Worm (Caenorhabditis elegans) whole organism, young adult: Measurements from ENCODE around the gene poml-4.
"Not testable (repeated sequence)": the region's sequence is repeated elsewhere in the genome, so short reads cannot be mapped to it uniquely, and the experiment has no call there.

ENCODE experiments used
- B0019.2 ChIP-seq: fragments of 200-800 bp; sonication (Bioruptor generic); conservative IDR thresholded peaks from 2 replicates; pipeline ENCODE4 v1.3.6; 2022; ENCODE audit warnings: missing genetic modification reagents, missing genetic modification characterization, missing compliant biosample characterization
- C17E4.6 ChIP-seq: fragments of 200-800 bp; sonication (Bioruptor generic); IDR thresholded peaks from 2 replicates; pipeline ENCODE4 v1.3.6; 2022; ENCODE audit warnings: missing genetic modification reagents, missing genetic modification characterization, missing compliant biosample characterization
- F37B4.10 ChIP-seq: fragments of 200-800 bp; sonication (Bioruptor generic); IDR thresholded peaks from 2 replicates; pipeline ENCODE4 v1.3.6; 2022; ENCODE audit warnings: missing genetic modification characterization, missing compliant biosample characterization
- F55B11.4 ChIP-seq: sonication (generic microtip); optimal IDR thresholded peaks from 2 replicates; lab custom pipeline; 2016; ENCODE audit warnings: missing compliant biosample characterization, missing genetic modification characterization, borderline replicate concordance; ENCODE audit not compliant: insufficient read depth
- T07F8.4 ChIP-seq: sonication (generic microtip); optimal IDR thresholded peaks from 2 replicates; lab custom pipeline; 2016; ENCODE audit warnings: mild to moderate bottlenecking, missing genetic modification characterization, moderate library complexity, missing compliant biosample characterization
- T26A5.8 ChIP-seq: sonication (generic microtip); optimal IDR thresholded peaks from 2 replicates; lab custom pipeline; 2016; ENCODE audit warnings: missing genetic modification characterization, missing compliant biosample characterization
- Y53G8AR.9 ChIP-seq: fragments of 200-800 bp; sonication (Bioruptor generic); conservative IDR thresholded peaks from 2 replicates; pipeline ENCODE4 v1.3.6; 2022; ENCODE audit warnings: missing genetic modification reagents, missing genetic modification characterization, missing compliant biosample characterization
- Y67H2A.10 ChIP-seq: fragments of 200-800 bp; sonication (Bioruptor generic); conservative IDR thresholded peaks from 2 replicates; pipeline ENCODE4 v1.3.6; 2022; ENCODE audit warnings: missing genetic modification reagents, missing genetic modification characterization, missing compliant biosample characterization
- Y79H2A.3 ChIP-seq: fragments of 200-800 bp; sonication (Bioruptor generic); conservative IDR thresholded peaks from 2 replicates; pipeline ENCODE4 v1.3.6; 2022; ENCODE audit warnings: missing genetic modification reagents, missing genetic modification characterization, missing compliant biosample characterization
- atf-7 ChIP-seq: sonication (generic microtip); optimal IDR thresholded peaks from 2 replicates; lab custom pipeline; 2017; ENCODE audit warnings: mild to moderate bottlenecking, missing genetic modification characterization, missing compliant biosample characterization
- cebp-1 ChIP-seq, 2 experiments: fragments of 200-800 bp in 1 of 2; sonication (Bioruptor generic) in 1 of 2; sonication (generic microtip) in 1 of 2; IDR thresholded peaks in 1 of 2; optimal IDR thresholded peaks in 1 of 2; 2 replicates each; pipeline versions ENCODE4 v1.3.6 to Lab custom; 2017 to 2022; ENCODE audit warnings: missing compliant biosample characterization in 2 of 2, missing genetic modification characterization in 2 of 2, mild to moderate bottlenecking in 1 of 2, missing genetic modification reagents in 1 of 2, moderate library complexity in 1 of 2
- dpff-1 ChIP-seq: sonication (generic microtip); optimal IDR thresholded peaks from 2 replicates; lab custom pipeline; 2017; ENCODE audit warnings: mild to moderate bottlenecking, missing genetic modification characterization, missing compliant biosample characterization
- efl-1 ChIP-seq: fragments of 150-350 bp; optimal IDR thresholded peaks from 2 replicates; lab custom pipeline; 2014; ENCODE audit warnings: missing biosample characterization, missing genetic modification reagents, missing genetic modification characterization
- egrh-3 ChIP-seq: fragments of 200-800 bp; sonication (Bioruptor generic); IDR thresholded peaks from 2 replicates; pipeline ENCODE4 v1.3.6; 2022; ENCODE audit warnings: missing genetic modification reagents, missing genetic modification characterization, missing compliant biosample characterization
- gei-17 ChIP-seq: fragments of 200-800 bp; sonication (Bioruptor generic); optimal IDR thresholded peaks from 2 replicates; lab custom pipeline; 2018; ENCODE audit warnings: mild to moderate bottlenecking, missing genetic modification characterization, missing compliant biosample characterization
- hlh-26 ChIP-seq: fragments of 200-800 bp; sonication (Bioruptor generic); conservative IDR thresholded peaks from 2 replicates; pipeline ENCODE4 v1.3.6; 2022; ENCODE audit warnings: missing genetic modification reagents, missing genetic modification characterization, missing compliant biosample characterization
- hsf-1 ChIP-seq: fragments of 200-800 bp; sonication (Bioruptor generic); IDR thresholded peaks from 2 replicates; pipeline ENCODE4 v1.3.6; 2022; ENCODE audit warnings: missing genetic modification reagents, missing genetic modification characterization, missing compliant biosample characterization
- lin-26 ChIP-seq: fragments of 200-800 bp; sonication (Bioruptor generic); IDR thresholded peaks from 2 replicates; pipeline ENCODE4 v1.3.6; 2022; ENCODE audit warnings: missing genetic modification reagents, missing genetic modification characterization, missing compliant biosample characterization
- madf-10 ChIP-seq: sonication (generic microtip); optimal IDR thresholded peaks from 2 replicates; lab custom pipeline; 2016; ENCODE audit warnings: mild to moderate bottlenecking, missing genetic modification characterization, missing compliant biosample characterization
- madf-6 ChIP-seq: fragments of 200-800 bp; sonication (Bioruptor generic); IDR thresholded peaks from 2 replicates; pipeline ENCODE4 v1.3.6; 2022; ENCODE audit warnings: missing genetic modification reagents, missing genetic modification characterization, missing compliant biosample characterization
- mes-4 ChIP-seq: sonication (generic microtip); optimal IDR thresholded peaks from 2 replicates; lab custom pipeline; 2016; ENCODE audit warnings: missing genotype, missing genetic modification characterization, missing compliant biosample characterization
- repo-1 ChIP-seq: sonication (generic microtip); optimal IDR thresholded peaks from 2 replicates; lab custom pipeline; 2017; ENCODE audit warnings: mild to moderate bottlenecking, missing genetic modification characterization, missing compliant biosample characterization
- rpc-1 ChIP-seq, 2 experiments: fragments of 150-350 bp in 1 of 2; sonication (generic microtip) in 1 of 2; optimal IDR thresholded peaks; 2 replicates each; lab custom pipeline; 2014 to 2018; ENCODE audit warnings: missing biosample characterization in 1 of 2, missing genetic modification characterization in 1 of 2, missing genetic modification reagents in 1 of 2, missing genotype in 1 of 2
- sea-2 ChIP-seq: fragments of 200-800 bp; sonication (Bioruptor generic); IDR thresholded peaks from 2 replicates; pipeline ENCODE4 v1.3.6; 2022; ENCODE audit warnings: missing genetic modification characterization, missing compliant biosample characterization
- xnd-1 ChIP-seq: sonication (generic microtip); optimal IDR thresholded peaks from 2 replicates; lab custom pipeline; 2016; ENCODE audit warnings: missing genotype, missing genetic modification reagents, missing genetic modification characterization, missing compliant biosample characterization
- zfh-2 ChIP-seq: fragments of 200-800 bp; sonication (Bioruptor generic); conservative IDR thresholded peaks from 2 replicates; pipeline ENCODE4 v1.3.6; 2022; ENCODE audit warnings: missing genetic modification reagents, missing genetic modification characterization, missing compliant biosample characterization
- zim-3 ChIP-seq: sonication (generic microtip); optimal IDR thresholded peaks from 2 replicates; lab custom pipeline; 2017; ENCODE audit warnings: mild to moderate bottlenecking, missing genetic modification characterization, moderate library complexity, missing compliant biosample characterization
- ztf-18 ChIP-seq: sonication (generic microtip); optimal IDR thresholded peaks from 2 replicates; lab custom pipeline; 2016; ENCODE audit warnings: missing genotype, mild to moderate bottlenecking, missing genetic modification characterization, missing compliant biosample characterization
- ztf-22 ChIP-seq: fragments of 200-800 bp; sonication (Bioruptor generic); optimal IDR thresholded peaks from 2 replicates; lab custom pipeline; 2018; ENCODE audit warnings: mild to moderate bottlenecking, missing genetic modification characterization, moderate library complexity, missing compliant biosample characterization
- ztf-25 ChIP-seq: fragments of 200-800 bp; sonication (Bioruptor generic); IDR thresholded peaks from 2 replicates; pipeline ENCODE4 v1.3.6; 2022; ENCODE audit warnings: missing genetic modification reagents, missing genetic modification characterization, missing compliant biosample characterization
- ztf-3 ChIP-seq: fragments of 200-800 bp; sonication (Bioruptor generic); optimal IDR thresholded peaks from 2 replicates; lab custom pipeline; 2018; ENCODE audit warnings: mild to moderate bottlenecking, missing genetic modification characterization, missing compliant biosample characterization

The poml-4 gene

DNA sequence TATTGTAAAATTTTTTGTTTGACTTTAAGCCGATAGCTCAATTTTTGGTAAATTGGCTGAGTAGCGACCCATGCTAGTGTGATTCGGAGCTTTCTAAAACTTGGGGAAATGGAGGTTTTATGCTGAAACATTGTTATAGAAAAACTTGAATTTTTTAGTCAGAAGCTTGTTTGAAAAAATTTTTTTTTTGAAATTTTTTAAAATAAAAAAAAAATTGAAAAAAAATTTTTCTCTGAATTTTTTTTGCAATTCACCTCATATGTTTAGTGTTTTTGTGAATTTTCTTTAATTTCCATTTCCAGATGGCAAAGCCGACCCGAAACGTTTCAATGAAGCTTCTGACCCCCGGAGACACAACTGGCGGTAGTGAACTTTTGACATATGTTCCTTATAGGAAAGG, 11.7 kb upstream of the poml-4 start, which contains the start of gene Y51H7BR.4 (continued):
- TF ChIP-seq ztf-3 (no peak), sea-2 (no peak), ztf-22 (GFP tag; lab: Kevin White, UChicago) (no peak)

ce11 chrII:1535931-1536330, 4.8 kb upstream of the poml-4 start, which contains the start of gene fbxb-43:
TSS of gene fbxb-43 (plus strand) at chrII:1536231.
- TF ChIP-seq hlh-26 (GFP tag; lab: Robert Waterston, UW) = no peak
- TF ChIP-seq madf-10 (tag; lab: Kevin White, UChicago) = no peak
- no peak for TF ChIP-seq egrh-3
- no peak for TF ChIP-seq Y79H2A.3
- no peak for TF ChIP-seq Y67H2A.10 (GFP tag; lab: Robert Waterston, UW)
- no peak for TF ChIP-seq dpff-1 (tag; lab: Kevin White, UChicago)
- TF ChIP-seq atf-7 (tag; lab: Kevin White, UChicago) = no peak
- no peak for TF ChIP-seq cebp-1 (GFP tag; IDR thresholded peaks at IDR 0.05; lab: Robert Waterston, UW)
- no peak for TF ChIP-seq cebp-1 (tag; optimal IDR thresholded peaks at IDR 0.05; lab: Kevin White, UChicago)
- no peak for TF ChIP-seq hsf-1
- TF ChIP-seq T26A5.8 (tag; lab: Kevin White, UChicago) = no peak
- no peak for TF ChIP-seq repo-1 (tag; lab: Kevin White, UChicago)
- TF ChIP-seq sea-2 = no peak
- no peak for TF ChIP-seq zim-3 (tag; lab: Kevin White, UChicago)
- TF ChIP-seq C17E4.6 (GFP tag; lab: Robert Waterston, UW) = no peak
- TF ChIP-seq, all 124 proteins: peak for 0

ce11 chrII:1537321-1537720, 3.4 kb upstream of the poml-4 start, which contains the start of gene fbxb-42:
TSS of gene fbxb-42 (plus strand) at chrII:1537621.
- TF ChIP-seq atf-7 (tag; lab: Kevin White, UChicago) (no peak), xnd-1 (tag; lab: Kevin White, UChicago) (no peak), Y53G8AR.9 (GFP tag; lab: Robert Waterston, UW) (no peak), F37B4.10 (no peak), gei-17 (GFP tag; lab: Kevin White, UChicago) (no peak), mes-4 (tag; lab: Kevin White, UChicago) (no peak), efl-1 (GFP tag; lab: Kevin White, UChicago) (no peak), lin-26 (GFP tag; lab: Robert Waterston, UW) (no peak), zfh-2 (GFP tag; lab: Robert Waterston, UW) (no peak)

DNA sequence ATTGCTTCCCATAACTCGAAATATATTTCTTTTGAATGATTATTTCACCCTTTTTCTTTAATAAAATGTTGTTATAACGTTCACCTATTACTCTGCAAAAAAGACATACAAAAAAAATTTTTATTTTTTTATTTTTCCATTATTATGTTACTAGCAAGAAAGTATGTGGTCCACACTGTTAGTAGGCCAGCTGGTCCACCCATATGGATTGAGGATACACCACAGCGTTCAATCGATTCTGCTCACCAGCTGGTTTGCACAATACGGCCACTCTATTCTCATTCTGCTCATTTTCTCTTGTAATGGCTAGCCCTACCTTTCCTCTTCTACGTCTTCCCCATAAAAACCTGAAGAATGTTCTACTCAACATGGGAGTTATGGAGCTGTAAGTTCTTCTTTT, 2.1 kb upstream of the poml-4 start, which contains the start of gene fbxb-44:
Gene fbxb-44, plus strand, starts transcription at position 301 of the 400 bp plus-strand sequence.
- no peak for TF ChIP-seq ztf-25 (GFP tag; lab: Robert Waterston, UW)
- no peak for TF ChIP-seq B0019.2 (GFP tag; lab: Robert Waterston, UW)
- no peak for TF ChIP-seq ztf-18 (tag; lab: Kevin White, UChicago)
- TF ChIP-seq madf-6 (GFP tag; lab: Robert Waterston, UW) = no peak

DNA sequence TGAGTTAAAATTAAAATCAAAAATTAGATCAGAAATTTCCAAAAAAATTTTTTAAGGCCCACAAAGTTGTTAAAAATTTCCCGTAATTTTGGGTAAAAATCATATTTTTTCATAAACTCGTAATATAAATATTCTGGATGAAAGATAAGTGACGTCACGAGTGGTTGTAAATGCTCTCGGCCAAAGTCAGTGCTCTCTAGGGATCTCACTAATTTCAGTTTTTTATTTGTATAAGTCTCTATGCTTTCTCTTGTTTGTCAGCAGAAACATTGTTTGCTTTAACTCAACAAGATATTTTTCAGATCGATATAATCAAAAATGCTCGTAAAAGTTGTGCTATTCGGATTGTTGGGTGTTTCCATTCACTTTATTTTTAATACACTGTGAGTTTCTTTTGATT, 2.5 kb downstream of the poml-4 start, which contains the start of gene K05F6.4:
Gene K05F6.4, plus strand, starts transcription at position 301 of the 400 bp plus-strand sequence.
- TF ChIP-seq F55B11.4; rpc-1 (optimal IDR thresholded peaks at IDR 0.05; lab: Kevin White, UChicago); rpc-1 (tag; optimal IDR thresholded peaks at IDR 0.05; lab: Kevin White, UChicago); T07F8.4 (tag; lab: Kevin White, UChicago): not testable (repeated sequence)
- TF ChIP-seq, all 124 proteins: peak for 0; not testable (repeated sequence) for 124
